Fruit fly (Drosophila melanogaster) whole organism, embryonic: ENCODE data around the gene Cyp28d2.
A peak's percentile ranks its signal among the peaks of the same experiment; 100 is the strongest.

ENCODE experiments used
- Ada2b ChIP-seq: fragments of 200-800 bp; sonication (Bioruptor generic); IDR thresholded peaks from 2 replicates; pipeline ENCODE4 v1.3.6; 2022; ENCODE audit warnings: missing biosample characterization, missing genetic modification characterization
- CG1024 ChIP-seq: fragments of 200-800 bp; sonication (Bioruptor generic); IDR thresholded peaks from 2 replicates; pipeline ENCODE4 v1.3.6; 2022; ENCODE audit warnings: missing biosample characterization, missing genetic modification characterization
- CG10267 ChIP-seq: fragments of 200-800 bp; sonication (Bioruptor generic); optimal IDR thresholded peaks from 2 replicates; lab custom pipeline; 2018; ENCODE audit warnings: missing biosample characterization, mild to moderate bottlenecking, missing genetic modification characterization, moderate library complexity
- CG10654 ChIP-seq: fragments of 200-800 bp; sonication (Bioruptor generic); optimal IDR thresholded peaks from 2 replicates; lab custom pipeline; 2016; ENCODE audit warnings: missing biosample characterization, missing genetic modification characterization
- CG12071 ChIP-seq: fragments of 200-800 bp; sonication (Bioruptor generic); optimal IDR thresholded peaks from 3 replicates; lab custom pipeline; 2018; ENCODE audit warnings: missing biosample characterization, mild to moderate bottlenecking, missing genetic modification characterization
- CG12104 ChIP-seq: fragments of 200-800 bp; sonication (Bioruptor generic); optimal IDR thresholded peaks from 3 replicates; lab custom pipeline; 2016; ENCODE audit warnings: missing biosample characterization, missing genetic modification characterization
- CG1233 ChIP-seq: fragments of 200-800 bp; sonication (Bioruptor generic); optimal IDR thresholded peaks from 4 replicates; lab custom pipeline; 2018; ENCODE audit warnings: missing biosample characterization, mild to moderate bottlenecking, missing genetic modification characterization
- CG12942 ChIP-seq: fragments of 200-800 bp; sonication (Bioruptor generic); optimal IDR thresholded peaks from 3 replicates; lab custom pipeline; 2016; ENCODE audit warnings: missing biosample characterization, missing genetic modification characterization
- CG13287 ChIP-seq: fragments of 200-800 bp; sonication (Bioruptor generic); IDR thresholded peaks from 2 replicates; pipeline ENCODE4 v1.3.6; 2022; ENCODE audit warnings: missing biosample characterization, missing genetic modification characterization; ENCODE audit not compliant: partially characterized antibody
- CG15011 ChIP-seq: fragments of 200-800 bp; sonication (Bioruptor generic); optimal IDR thresholded peaks from 3 replicates; lab custom pipeline; 2018; ENCODE audit warnings: missing biosample characterization, mild to moderate bottlenecking, missing genetic modification characterization
- CG15269 ChIP-seq: fragments of 200-800 bp; sonication (Bioruptor generic); optimal IDR thresholded peaks from 2 replicates; lab custom pipeline; 2018; ENCODE audit warnings: missing biosample characterization, mild to moderate bottlenecking, missing genetic modification characterization, moderate library complexity
- CG1529 ChIP-seq: fragments of 200-800 bp; sonication (Bioruptor generic); optimal IDR thresholded peaks from 3 replicates; lab custom pipeline; 2018; ENCODE audit warnings: missing biosample characterization, missing genetic modification characterization
- CG17328 ChIP-seq: fragments of 200-800 bp; sonication (Bioruptor generic); IDR thresholded peaks from 2 replicates; pipeline ENCODE4 v1.3.6; 2022; ENCODE audit warnings: missing biosample characterization, missing genetic modification characterization
- CG18599 ChIP-seq: fragments of 200-800 bp; sonication (Bioruptor generic); optimal IDR thresholded peaks from 3 replicates; lab custom pipeline; 2017; ENCODE audit warnings: missing biosample characterization, missing genetic modification characterization, mild to moderate bottlenecking, moderate library complexity, missing genetic modification reagents
- CG2678 ChIP-seq: fragments of 200-800 bp; sonication (Bioruptor generic); optimal IDR thresholded peaks from 3 replicates; lab custom pipeline; 2019; ENCODE audit warnings: missing biosample characterization, mild to moderate bottlenecking, missing genetic modification characterization, moderate library complexity
- CG2875 ChIP-seq: fragments of 200-800 bp; sonication (Bioruptor generic); optimal IDR thresholded peaks from 2 replicates; lab custom pipeline; 2017; ENCODE audit warnings: missing biosample characterization, mild to moderate bottlenecking, missing genetic modification characterization, missing genetic modification reagents
- CG3163 ChIP-seq: fragments of 200-800 bp; sonication (Bioruptor generic); optimal IDR thresholded peaks from 3 replicates; lab custom pipeline; 2016; ENCODE audit warnings: missing biosample characterization, missing genetic modification characterization
- CG33557 ChIP-seq: fragments of 200-800 bp; sonication (Bioruptor generic); optimal IDR thresholded peaks from 2 replicates; lab custom pipeline; 2019; ENCODE audit warnings: missing biosample characterization, mild to moderate bottlenecking, missing genetic modification characterization, moderate library complexity
- CG34422 ChIP-seq: fragments of 200-800 bp; sonication (Bioruptor generic); IDR thresholded peaks from 3 replicates; pipeline ENCODE4 v1.3.6; 2022; ENCODE audit warnings: missing biosample characterization, missing genetic modification characterization
- CG6689 ChIP-seq: fragments of 200-800 bp; sonication (Bioruptor generic); IDR thresholded peaks from 2 replicates; pipeline ENCODE4 v1.3.6; 2022; ENCODE audit warnings: missing biosample characterization, missing genetic modification characterization
- CG8924 ChIP-seq: fragments of 200-800 bp; optimal IDR thresholded peaks from 3 replicates; lab custom pipeline; 2019; ENCODE audit warnings: missing biosample characterization, mild to moderate bottlenecking, missing genetic modification characterization, moderate library complexity
- CHES-1-like ChIP-seq: fragments of 200-800 bp; sonication (Bioruptor generic); optimal IDR thresholded peaks from 2 replicates; lab custom pipeline; 2016; ENCODE audit warnings: missing biosample characterization, missing genetic modification characterization
- CoRest ChIP-seq: fragments of 200-800 bp; sonication (Bioruptor generic); optimal IDR thresholded peaks from 3 replicates; lab custom pipeline; 2018; ENCODE audit warnings: missing biosample characterization, mild to moderate bottlenecking, missing genetic modification characterization, moderate library complexity
- D19A ChIP-seq: fragments of 200-800 bp; optimal IDR thresholded peaks from 3 replicates; lab custom pipeline; 2019; ENCODE audit warnings: missing biosample characterization, mild to moderate bottlenecking, missing genetic modification characterization, moderate library complexity
- Dbx ChIP-seq: fragments of 200-800 bp; sonication (Bioruptor generic); IDR thresholded peaks from 3 replicates; pipeline ENCODE4 v1.3.6; 2022; ENCODE audit warnings: missing biosample characterization, missing genetic modification characterization
- E2f2 ChIP-seq: fragments of 200-800 bp; sonication (Bioruptor generic); IDR thresholded peaks from 2 replicates; pipeline ENCODE4 v1.3.6; 2022; ENCODE audit warnings: missing biosample characterization, missing genetic modification characterization
- Myb ChIP-seq: fragments of 200-800 bp; sonication (Bioruptor generic); optimal IDR thresholded peaks from 2 replicates; lab custom pipeline; 2016; ENCODE audit warnings: missing biosample characterization, missing genetic modification characterization
- Nf-YB ChIP-seq: fragments of 200-800 bp; sonication (Bioruptor generic); optimal IDR thresholded peaks from 3 replicates; lab custom pipeline; 2019; ENCODE audit warnings: missing biosample characterization, mild to moderate bottlenecking, missing genetic modification characterization, moderate library complexity
- Xrp1 ChIP-seq: fragments of 200-800 bp; sonication (Bioruptor generic); IDR thresholded peaks from 2 replicates; pipeline ENCODE4 v1.3.6; 2022; ENCODE audit warnings: missing biosample characterization, missing genetic modification characterization
- ash1 ChIP-seq: fragments of 200-800 bp; sonication (Bioruptor generic); optimal IDR thresholded peaks from 2 replicates; lab custom pipeline; 2018; ENCODE audit warnings: missing biosample characterization, mild to moderate bottlenecking, missing genetic modification characterization
- bcd ChIP-seq: fragments of 200-800 bp; sonication (Bioruptor generic); optimal IDR thresholded peaks from 2 replicates; lab custom pipeline; 2017; ENCODE audit warnings: missing biosample characterization, mild to moderate bottlenecking, missing genetic modification characterization
- cato ChIP-seq: fragments of 200-800 bp; sonication (Bioruptor generic); optimal IDR thresholded peaks from 2 replicates; lab custom pipeline; 2016; ENCODE audit warnings: missing biosample characterization, missing genetic modification characterization, borderline replicate concordance
- chif ChIP-seq, 2 experiments: fragments of 200-800 bp; sonication (Bioruptor generic); optimal IDR thresholded peaks; 3 replicates each; lab custom pipeline; 2016; ENCODE audit warnings: missing biosample characterization in 2 of 2, missing genetic modification characterization in 2 of 2
- chn ChIP-seq: fragments of 200-800 bp; sonication (Bioruptor generic); optimal IDR thresholded peaks from 2 replicates; lab custom pipeline; 2016; ENCODE audit warnings: missing biosample characterization, missing genetic modification characterization
- croc ChIP-seq: fragments of 200-800 bp; sonication (Bioruptor generic); conservative IDR thresholded peaks from 3 replicates; pipeline ENCODE4 v1.3.6; 2022; ENCODE audit warnings: missing biosample characterization, missing genetic modification characterization
- disco-r ChIP-seq: fragments of 200-800 bp; sonication (Bioruptor generic); optimal IDR thresholded peaks from 2 replicates; lab custom pipeline; 2016; ENCODE audit warnings: missing biosample characterization, missing genetic modification characterization
- dmrt99B ChIP-seq: fragments of 200-800 bp; sonication (Bioruptor generic); optimal IDR thresholded peaks from 2 replicates; lab custom pipeline; 2018; ENCODE audit warnings: missing biosample characterization, mild to moderate bottlenecking, missing genetic modification characterization, moderate library complexity
- dpn ChIP-seq, 2 experiments: fragments of 200-800 bp; sonication (Bioruptor generic); optimal IDR thresholded peaks; 3 replicates each; lab custom pipeline; 2016; ENCODE audit warnings: missing biosample characterization in 2 of 2, missing genetic modification characterization in 2 of 2
- exex ChIP-seq: fragments of 200-800 bp; sonication (Bioruptor generic); optimal IDR thresholded peaks from 4 replicates; lab custom pipeline; 2018; ENCODE audit warnings: missing biosample characterization, mild to moderate bottlenecking, missing genetic modification characterization, moderate library complexity
- insv ChIP-seq, 2 experiments: fragments of 200-800 bp; sonication (Bioruptor generic); optimal IDR thresholded peaks; 3 replicates each; lab custom pipeline; 2016 to 2018; ENCODE audit warnings: missing biosample characterization in 2 of 2, missing genetic modification characterization in 2 of 2
- lmd ChIP-seq: fragments of 200-800 bp; sonication (Bioruptor generic); IDR thresholded peaks from 2 replicates; pipeline ENCODE4 v1.3.6; 2022; ENCODE audit warnings: missing biosample characterization, missing genetic modification characterization
- lov ChIP-seq, 2 experiments: fragments of 200-800 bp in 1 of 2; fragments of >200 bp in 1 of 2; sonication (Bioruptor generic) in 1 of 2; IDR thresholded peaks in 1 of 2; optimal IDR thresholded peaks in 1 of 2; 2 replicates in 1 of 2; 3 replicates in 1 of 2; pipeline versions ENCODE4 v1.3.6 to Lab custom; 2017 to 2022; ENCODE audit warnings: missing biosample characterization in 1 of 2, missing genetic modification characterization in 1 of 2
- org-1 ChIP-seq: fragments of 200-800 bp; sonication (Bioruptor generic); optimal IDR thresholded peaks from 2 replicates; lab custom pipeline; 2017; ENCODE audit warnings: missing biosample characterization, missing genetic modification characterization
- peb ChIP-seq: fragments of 200-800 bp; sonication (Bioruptor generic); IDR thresholded peaks from 2 replicates; pipeline ENCODE4 v1.3.6; 2022; ENCODE audit warnings: missing biosample characterization, missing genetic modification characterization
- sd ChIP-seq: fragments of 200-800 bp; sonication (Bioruptor generic); optimal IDR thresholded peaks from 3 replicates; lab custom pipeline; 2018; ENCODE audit warnings: missing biosample characterization, mild to moderate bottlenecking, missing genetic modification characterization, moderate library complexity
- slbo ChIP-seq: fragments of 200-800 bp; sonication (Bioruptor generic); IDR thresholded peaks from 2 replicates; pipeline ENCODE4 v1.3.6; 2022; ENCODE audit warnings: missing biosample characterization, missing genetic modification characterization
- ssp ChIP-seq: fragments of 200-800 bp; sonication (Bioruptor generic); IDR thresholded peaks from 2 replicates; pipeline ENCODE4 v1.3.6; 2022; ENCODE audit warnings: missing biosample characterization, missing genetic modification characterization
- trem ChIP-seq: fragments of 200-800 bp; optimal IDR thresholded peaks from 3 replicates; lab custom pipeline; 2019; ENCODE audit warnings: missing biosample characterization, mild to moderate bottlenecking, missing genetic modification characterization, moderate library complexity
- yki ChIP-seq: fragments of >200 bp; optimal IDR thresholded peaks from 3 replicates; lab custom pipeline; 2018

Gene Cyp28d2

dm6 chr2L:5237899-5238566 is 31.0 kb downstream of the Cyp28d2 start (continued):
- TF ChIP-seq slbo (GFP tag; lab: Robert Waterston, UW) (peak; percentile 19; the same call in 1 of the 2 replicates), CG10267 (peak; percentile 84), lmd (GFP tag; lab: Robert Waterston, UW) (peak; percentile 62), Myb (no peak), CG15011 (GFP tag; lab: Kevin White, UChicago) (peak; percentile 19), ash1 (GFP tag; lab: Kevin White, UChicago) (no peak), CG33557 (GFP tag; lab: Kevin White, UChicago) (peak; percentile 84), CG15269 (tag; lab: Kevin White, UChicago) (peak; percentile 50), CG12071 (GFP tag; lab: Kevin White, UChicago) (no peak), CG1233 (GFP tag; lab: Kevin White, UChicago) (peak; percentile 49), CG2875 (GFP tag; lab: Kevin White, UChicago) (peak; percentile 65), insv (GFP tag; optimal IDR thresholded peaks at IDR 0.05; lab: Kevin White, UChicago) (no peak), chif (GFP tag; optimal IDR thresholded peaks at IDR 0.05; lab: Kevin White, UChicago) (peak in 1 of 2 experiments; percentile 19), lov (optimal IDR thresholded peaks at IDR 0.05; lab: Kevin White, UChicago) (no peak), lov (GFP tag; IDR thresholded peaks at IDR 0.05; lab: Robert Waterston, UW) (no peak), CHES-1-like (no peak), cato (GFP tag; lab: Kevin White, UChicago) (peak; percentile 22), E2f2 (GFP tag; lab: Robert Waterston, UW) (peak; percentile 25; the same call in 1 of the 2 replicates), chn (GFP tag; lab: Kevin White, UChicago) (peak; percentile 9), peb (peak; percentile 45; the same call in 1 of the 2 replicates), yki (no peak), CG1529 (GFP tag; lab: Kevin White, UChicago) (peak; percentile 59), org-1 (GFP tag; lab: Kevin White, UChicago) (peak; percentile 13), sd (tag; lab: Kevin White, UChicago) (no peak), exex (no peak), trem (tag; lab: Kevin White, UChicago) (peak; percentile 70), ssp (0 out of 2 replicates have a peak, but pooled peaks have one; percentile 30), CG34422 (GFP tag; lab: Robert Waterston, UW) (no peak), dmrt99B (tag; lab: Kevin White, UChicago) (peak; percentile 76), CG12942 (GFP tag; lab: Kevin White, UChicago) (peak; percentile 26), CG17328 (GFP tag; lab: Robert Waterston, UW) (peak; percentile 70; the same call in 1 of the 2 replicates), croc (GFP tag; lab: Robert Waterston, UW) (peak; percentile 73), Xrp1 (peak; percentile 88), CG1024 (GFP tag; lab: Robert Waterston, UW) (0 out of 2 replicates have a peak, but pooled peaks have one; percentile 19), Dbx (no peak), CG3163 (GFP tag; lab: Kevin White, UChicago) (no peak), CG18599 (GFP tag; lab: Kevin White, UChicago) (peak; percentile 22), CG13287 (GFP tag; lab: Robert Waterston, UW) (no peak), D19A (peak; percentile 79), CG6689 (GFP tag; lab: Robert Waterston, UW) (peak; percentile 77), CG10654 (GFP tag; lab: Kevin White, UChicago) (peak; percentile 20), disco-r (GFP tag; lab: Kevin White, UChicago) (no peak), dpn (GFP tag; optimal IDR thresholded peaks at IDR 0.05; lab: Kevin White, UChicago) (peak in 1 of 2 experiments; percentile 42), CG2678 (tag; lab: Kevin White, UChicago) (peak; percentile 76), Ada2b (GFP tag; lab: Robert Waterston, UW) (no peak), CG8924 (tag; lab: Kevin White, UChicago) (peak; percentile 81), CG12104 (no peak), CoRest (peak; percentile 79), bcd (peak; percentile 17), Nf-YB (peak; percentile 36)
